Worm (Caenorhabditis elegans): Measurements from ENCODE around the gene C17B7.9.

DNA sequence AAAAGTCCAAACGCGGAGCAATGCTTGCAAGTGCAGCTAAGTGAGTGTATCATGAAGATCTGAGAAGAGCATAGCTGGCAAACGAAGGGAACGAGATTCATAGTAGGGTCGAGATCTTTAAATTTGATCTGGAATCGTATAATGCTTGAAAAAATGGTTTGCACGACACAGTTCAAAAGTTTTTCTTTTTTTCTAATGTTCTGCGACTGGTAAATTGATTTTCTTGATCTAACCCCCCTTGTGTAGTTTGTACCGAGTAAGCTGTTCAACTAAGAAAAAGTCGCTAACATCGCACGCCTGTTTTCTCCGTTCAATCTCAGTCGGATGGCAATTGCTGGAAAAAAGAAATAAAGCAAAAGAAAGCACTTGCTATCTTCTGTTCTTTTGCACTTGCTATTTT, 11.5 kb downstream of the C17B7.9 start, which contains the start of gene C17B7.14:
- TF ChIP-seq W03F9.2 (tag; optimal IDR thresholded peaks at IDR 0.05) (no peak), him-1 (tag; optimal IDR thresholded peaks at IDR 0.05) (no peak)
